Worm (Caenorhabditis elegans) whole organism, L4 larva: ENCODE measurements around the gene Y43F8B.19.

Experiments used
- F37D6.2 ChIP-seq: sonication (generic microtip); optimal IDR thresholded peaks from 2 replicates; lab custom pipeline; 2016; ENCODE audit warnings: mild to moderate bottlenecking, missing genetic modification characterization, missing compliant biosample characterization
- R02D3.7 ChIP-seq: fragments of 150-350 bp; sonication (generic microtip); optimal IDR thresholded peaks from 3 replicates; lab custom pipeline; 2014; ENCODE audit warnings: missing biosample characterization, missing genetic modification characterization
- T26A8.4 ChIP-seq: fragments of 200-800 bp; sonication (Bioruptor generic); IDR thresholded peaks from 2 replicates; pipeline ENCODE4 v1.3.6; 2022; ENCODE audit warnings: missing genetic modification characterization, missing compliant biosample characterization
- Y105C5A.15 ChIP-seq: fragments of 200-800 bp; sonication (Bioruptor generic); IDR thresholded peaks from 2 replicates; pipeline ENCODE4 v1.3.6; 2022; ENCODE audit warnings: missing genetic modification characterization, missing compliant biosample characterization
- ZK337.2 ChIP-seq: fragments of 200-800 bp; sonication (Bioruptor generic); IDR thresholded peaks from 2 replicates; pipeline ENCODE4 v1.3.6; 2022; ENCODE audit warnings: missing genetic modification reagents, missing genetic modification characterization, missing compliant biosample characterization
- aha-1 ChIP-seq: fragments of 150-350 bp; peaks from one replicate; lab custom pipeline; 2014; ENCODE audit warnings: missing biosample characterization, missing genetic modification characterization
- aly-2 ChIP-seq: sonication (generic microtip); optimal IDR thresholded peaks from 2 replicates; lab custom pipeline; 2018; ENCODE audit warnings: missing biosample characterization, missing genetic modification characterization
- arid-1 ChIP-seq: fragments of 200-800 bp; sonication (Bioruptor generic); conservative IDR thresholded peaks from 2 replicates; pipeline ENCODE4 v1.3.6; 2022; ENCODE audit warnings: missing genetic modification reagents, missing genetic modification characterization, missing compliant biosample characterization
- attf-4 ChIP-seq: sonication (generic microtip); optimal IDR thresholded peaks from 3 replicates; lab custom pipeline; 2017; ENCODE audit warnings: missing biosample characterization, missing genetic modification characterization
- ceh-28 ChIP-seq: fragments of 150-350 bp; optimal IDR thresholded peaks from 2 replicates; lab custom pipeline; 2014; ENCODE audit warnings: missing biosample characterization, missing genetic modification reagents, missing genetic modification characterization
- ces-1 ChIP-seq: fragments of 150-350 bp; sonication (generic microtip); optimal IDR thresholded peaks from 4 replicates; lab custom pipeline; 2014; ENCODE audit warnings: missing biosample characterization, missing genetic modification reagents, missing genetic modification characterization
- cey-2 ChIP-seq: sonication (generic microtip); optimal IDR thresholded peaks from 3 replicates; lab custom pipeline; 2017; ENCODE audit warnings: missing genetic modification characterization, mild to moderate bottlenecking, missing compliant biosample characterization, antibody characterized with exemption, borderline replicate concordance; ENCODE audit not compliant: insufficient read depth
- daf-16 ChIP-seq, 3 experiments: sonication (generic microtip); optimal IDR thresholded peaks; 2 replicates each; lab custom pipeline; 2016 to 2017; ENCODE audit warnings: missing genetic modification characterization in 3 of 3, missing genetic modification reagents in 3 of 3, mild to moderate bottlenecking in 2 of 3, missing compliant biosample characterization in 2 of 3, missing biosample characterization in 1 of 3, moderate library complexity in 1 of 3
- daf-19 ChIP-seq: fragments of 200-800 bp; sonication (Bioruptor generic); conservative IDR thresholded peaks from 2 replicates; pipeline ENCODE4 v1.3.6; 2022; ENCODE audit warnings: missing genetic modification characterization, missing compliant biosample characterization
- dmd-8 ChIP-seq: fragments of 200-800 bp; sonication (Bioruptor generic); IDR thresholded peaks from 2 replicates; pipeline ENCODE4 v1.3.6; 2022; ENCODE audit warnings: missing genetic modification characterization, missing compliant biosample characterization
- dpl-1 ChIP-seq: fragments of 150-350 bp; optimal IDR thresholded peaks from 2 replicates; lab custom pipeline; 2014; ENCODE audit warnings: missing biosample characterization, missing genetic modification reagents, missing genetic modification characterization
- egl-27 ChIP-seq: sonication (generic microtip); optimal IDR thresholded peaks from 3 replicates; lab custom pipeline; 2017; ENCODE audit warnings: missing biosample characterization, missing genetic modification reagents, missing genetic modification characterization
- gei-8 ChIP-seq: fragments of 200-800 bp; sonication (Bioruptor generic); optimal IDR thresholded peaks from 2 replicates; lab custom pipeline; 2018; ENCODE audit warnings: mild to moderate bottlenecking, missing genetic modification characterization, missing compliant biosample characterization
- lin-1 ChIP-seq: fragments of 200-800 bp; sonication (Bioruptor generic); IDR thresholded peaks from 2 replicates; pipeline ENCODE4 v1.3.6; 2022; ENCODE audit warnings: missing genetic modification reagents, missing genetic modification characterization, missing compliant biosample characterization
- lin-13 ChIP-seq: fragments of 150-350 bp; optimal IDR thresholded peaks from 2 replicates; lab custom pipeline; 2014; ENCODE audit warnings: missing biosample characterization, missing genetic modification reagents, missing genetic modification characterization
- lin-38 ChIP-seq: fragments of 200-800 bp; sonication (Bioruptor generic); IDR thresholded peaks from 2 replicates; pipeline ENCODE4 v1.3.6; 2022; ENCODE audit warnings: missing genetic modification reagents, missing genetic modification characterization, missing compliant biosample characterization
- madf-9 ChIP-seq: fragments of 200-800 bp; sonication (Bioruptor generic); conservative IDR thresholded peaks from 2 replicates; pipeline ENCODE4 v1.3.6; 2022; ENCODE audit warnings: missing genetic modification reagents, missing genetic modification characterization, missing compliant biosample characterization
- mdl-1 ChIP-seq, 2 experiments: fragments of 150-350 bp in 1 of 2; sonication (generic microtip) in 1 of 2; optimal IDR thresholded peaks; 2 replicates each; lab custom pipeline; 2014 to 2017; ENCODE audit warnings: missing biosample characterization in 2 of 2, missing genetic modification characterization in 2 of 2
- mep-1 ChIP-seq: fragments of 150-350 bp; sonication (generic microtip); optimal IDR thresholded peaks from 3 replicates; lab custom pipeline; 2014; ENCODE audit warnings: missing biosample characterization, missing genetic modification characterization
- mxl-2 ChIP-seq: fragments of 200-800 bp; sonication (Bioruptor generic); conservative IDR thresholded peaks from 2 replicates; pipeline ENCODE4 v1.3.6; 2022; ENCODE audit warnings: missing genetic modification reagents, missing genetic modification characterization, missing compliant biosample characterization
- mxl-3 ChIP-seq: fragments of 200-800 bp; sonication (Bioruptor generic); optimal IDR thresholded peaks from 2 replicates; lab custom pipeline; 2018; ENCODE audit warnings: mild to moderate bottlenecking, missing genetic modification characterization, missing compliant biosample characterization
- nhr-102 ChIP-seq: sonication (generic microtip); optimal IDR thresholded peaks from 2 replicates; lab custom pipeline; 2016; ENCODE audit warnings: mild to moderate bottlenecking, missing genetic modification characterization, moderate library complexity, missing compliant biosample characterization
- nhr-11 ChIP-seq: fragments of 150-350 bp; optimal IDR thresholded peaks from 2 replicates; lab custom pipeline; 2014; ENCODE audit warnings: missing biosample characterization, missing genetic modification characterization
- nhr-237 ChIP-seq: sonication (generic microtip); optimal IDR thresholded peaks from 2 replicates; lab custom pipeline; 2017; ENCODE audit warnings: missing biosample characterization, missing genetic modification characterization
- nhr-28 ChIP-seq: fragments of 150-350 bp; optimal IDR thresholded peaks from 2 replicates; lab custom pipeline; 2014; ENCODE audit warnings: missing biosample characterization, missing genetic modification characterization
- nhr-41 ChIP-seq: fragments of 200-800 bp; sonication (Bioruptor generic); IDR thresholded peaks from 2 replicates; pipeline ENCODE4 v1.3.6; 2022; ENCODE audit warnings: missing genetic modification reagents, missing genetic modification characterization, missing compliant biosample characterization
- pqm-1 ChIP-seq: sonication (generic microtip); optimal IDR thresholded peaks from 2 replicates; lab custom pipeline; 2017; ENCODE audit warnings: missing biosample characterization, missing genetic modification characterization
- set-16 ChIP-seq: fragments of 200-800 bp; sonication (Bioruptor generic); IDR thresholded peaks from 2 replicates; pipeline ENCODE4 v1.3.6; 2022; ENCODE audit warnings: missing genetic modification reagents, missing genetic modification characterization, missing compliant biosample characterization
- snpc-1.2 ChIP-seq: fragments of 200-800 bp; sonication (Bioruptor generic); IDR thresholded peaks from 2 replicates; pipeline ENCODE4 v1.3.6; 2022; ENCODE audit warnings: missing genetic modification reagents, missing genetic modification characterization, missing compliant biosample characterization
- spr-1 ChIP-seq: sonication (generic microtip); optimal IDR thresholded peaks from 2 replicates; lab custom pipeline; 2016; ENCODE audit warnings: mild to moderate bottlenecking, missing genetic modification characterization, missing compliant biosample characterization
- tra-1 ChIP-seq: fragments of 200-800 bp; sonication (Bioruptor generic); IDR thresholded peaks from 2 replicates; pipeline ENCODE4 v1.3.6; 2022; ENCODE audit warnings: missing genetic modification reagents, missing genetic modification characterization, missing compliant biosample characterization
- unc-39 ChIP-seq: sonication (generic microtip); optimal IDR thresholded peaks from 2 replicates; lab custom pipeline; 2017; ENCODE audit warnings: missing biosample characterization, missing genetic modification characterization
- zfp-3 ChIP-seq: fragments of 200-800 bp; sonication (Bioruptor generic); conservative IDR thresholded peaks from 2 replicates; pipeline ENCODE4 v1.3.6; 2022; ENCODE audit warnings: missing genetic modification reagents, missing genetic modification characterization, missing compliant biosample characterization
- ztf-11 ChIP-seq: fragments of 150-350 bp; optimal IDR thresholded peaks from 2 replicates; lab custom pipeline; 2014; ENCODE audit warnings: missing biosample characterization, missing genetic modification characterization

Gene Y43F8B.19

DNA sequence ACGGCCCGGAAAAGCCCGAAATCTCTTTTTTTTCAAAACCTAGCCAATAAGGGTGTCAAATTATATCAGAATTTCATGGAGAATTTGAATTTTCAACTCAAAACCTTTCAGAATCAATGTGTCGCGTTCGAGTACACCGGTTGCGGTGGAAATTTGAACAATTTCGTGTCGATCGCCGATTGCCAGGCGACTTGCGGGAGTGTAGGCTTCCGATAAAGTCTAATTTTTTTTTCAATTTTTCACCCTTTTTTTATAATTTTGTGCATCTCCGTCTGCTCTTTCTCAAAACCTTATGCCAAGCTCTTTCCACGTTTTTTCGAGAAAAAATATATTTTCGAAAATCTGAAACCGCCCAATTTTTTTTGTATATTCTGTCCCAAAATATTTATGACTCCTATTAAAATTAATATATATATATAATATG is 7.4 kb upstream of the Y43F8B.19 start (continued):
- TF ChIP-seq spr-1 (tag; lab: Kevin White, UChicago), result peak; percentile 40
- TF ChIP-seq cey-2, result no peak
- peak; percentile 4 for TF ChIP-seq nhr-28 (tag; lab: Kevin White, UChicago)
- peak; percentile 54 for TF ChIP-seq madf-9 (GFP tag; lab: Robert Waterston, UW)
- peak; percentile 82 for TF ChIP-seq aha-1 (tag; lab: Kevin White, UChicago)
- TF ChIP-seq Y105C5A.15 (GFP tag; lab: Robert Waterston, UW), result peak; percentile 80; the same call in 1 of the 2 replicates
- TF ChIP-seq tra-1 (GFP tag; lab: Robert Waterston, UW), result peak; percentile 37; the same call in 1 of the 2 replicates
- peak; percentile 77; the same call in 1 of the 2 replicates for TF ChIP-seq snpc-1.2
- peak; percentile 45 for TF ChIP-seq nhr-102
- peak; percentile 64; the same call in 1 of the 2 replicates for TF ChIP-seq lin-1
- peak; percentile 71; the same call in 1 of the 2 replicates for TF ChIP-seq mxl-2
- TF ChIP-seq ZK337.2 (GFP tag; lab: Robert Waterston, UW), result peak; percentile 62; the same call in 1 of the 2 replicates
- no peak for TF ChIP-seq lin-13
- TF ChIP-seq mdl-1 (tag; optimal IDR thresholded peaks at IDR 0.05; lab: Kevin White, UChicago), result no peak
- TF ChIP-seq lin-38, result peak; percentile 63
- TF ChIP-seq F37D6.2, result no peak
- TF ChIP-seq aly-2 (tag; lab: Kevin White, UChicago), result no peak
- TF ChIP-seq arid-1 (GFP tag; lab: Robert Waterston, UW), result peak; percentile 79; the same call in 1 of the 2 replicates
- no peak for TF ChIP-seq nhr-11
- no peak for TF ChIP-seq daf-16 (GFP tag; optimal IDR thresholded peaks at IDR 0.05; lab: Kevin White, UChicago)
- TF ChIP-seq daf-16 (tag; optimal IDR thresholded peaks at IDR 0.05; lab: Kevin White, UChicago), result no peak
- peak; percentile 52; the same call in 1 of the 2 replicates for TF ChIP-seq nhr-41 (GFP tag; lab: Robert Waterston, UW)

DNA sequence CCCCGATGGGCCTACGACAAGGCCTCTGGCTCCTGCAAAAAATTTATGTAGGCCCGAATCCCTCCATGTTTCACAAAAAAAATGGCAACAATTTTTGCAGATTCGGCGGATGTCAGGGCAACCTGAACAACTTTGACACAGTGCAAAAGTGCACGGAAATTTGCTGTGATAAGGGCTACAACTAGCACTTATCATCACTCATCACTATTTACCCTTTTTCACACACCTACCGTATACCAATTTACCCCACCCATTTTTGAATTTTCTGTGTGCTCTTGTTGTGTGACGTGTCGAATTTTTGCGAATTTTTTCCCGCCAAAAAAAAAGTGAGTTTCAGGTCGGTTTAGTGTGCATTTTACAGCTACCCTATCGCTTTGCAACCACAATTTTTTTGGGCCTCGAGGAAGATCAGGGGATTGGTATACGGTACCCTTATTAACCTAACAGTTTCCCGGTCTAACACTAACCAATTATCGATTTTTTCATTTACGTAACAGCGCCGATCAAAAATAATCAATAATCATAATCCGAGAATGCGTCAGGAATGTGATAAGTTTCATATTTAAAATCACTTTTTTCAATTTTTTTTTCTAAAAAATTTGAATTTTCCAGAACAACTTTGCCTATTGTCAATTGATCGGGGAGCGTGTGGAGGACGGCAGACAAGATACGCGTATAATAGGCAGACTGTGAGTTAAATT is 6.5 kb upstream of the Y43F8B.19 start:
- TF ChIP-seq mxl-3 (GFP tag; lab: Kevin White, UChicago) (peak; percentile 27), ces-1 (no peak), ceh-28 (tag; lab: Kevin White, UChicago) (peak; percentile 83), dmd-8 (GFP tag; lab: Robert Waterston, UW) (no peak), R02D3.7 (tag; lab: Kevin White, UChicago) (no peak), nhr-28 (tag; lab: Kevin White, UChicago) (peak; percentile 61), pqm-1 (tag; lab: Kevin White, UChicago) (peak; percentile 71), madf-9 (GFP tag; lab: Robert Waterston, UW) (no peak), nhr-102 (no peak), mep-1 (tag; lab: Kevin White, UChicago) (no peak)

DNA sequence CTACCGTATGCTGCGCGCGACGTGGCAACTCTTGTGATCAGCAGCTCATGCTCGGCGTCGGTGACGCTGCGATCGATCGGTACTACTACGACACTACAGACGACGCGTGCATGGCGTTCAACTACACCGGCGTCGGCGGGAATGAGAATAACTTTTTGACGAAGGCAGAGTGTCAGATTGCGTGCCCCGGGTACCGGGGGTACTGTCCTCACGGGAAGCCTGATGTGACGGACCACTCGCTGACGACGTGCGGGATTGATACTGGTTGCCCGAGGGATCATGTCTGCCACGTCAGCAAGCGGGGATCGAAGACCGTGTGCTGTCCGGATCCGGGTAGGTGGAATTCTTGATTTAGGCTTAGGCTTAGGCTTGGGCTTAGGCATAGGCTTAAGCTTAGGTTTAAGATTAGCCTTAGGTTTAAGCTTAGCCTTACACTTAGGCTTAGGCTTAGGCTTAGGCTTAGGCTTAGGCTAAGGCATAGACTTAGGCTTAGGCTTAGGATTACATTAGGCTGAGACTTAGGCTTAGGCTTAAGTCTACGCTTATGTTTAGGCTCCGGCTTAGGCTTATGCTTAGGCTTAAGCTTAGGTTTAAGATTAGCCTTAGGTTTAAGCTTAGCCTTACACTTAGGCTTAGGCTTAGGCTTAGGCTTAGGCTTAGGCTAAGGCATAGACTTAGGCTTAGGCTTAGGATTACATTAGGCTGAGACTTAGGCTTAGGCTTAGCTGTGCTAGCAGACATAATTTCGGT is 5.7 kb upstream of the Y43F8B.19 start:
- TF ChIP-seq set-16 (GFP tag; lab: Robert Waterston, UW), result peak; percentile 64

DNA sequence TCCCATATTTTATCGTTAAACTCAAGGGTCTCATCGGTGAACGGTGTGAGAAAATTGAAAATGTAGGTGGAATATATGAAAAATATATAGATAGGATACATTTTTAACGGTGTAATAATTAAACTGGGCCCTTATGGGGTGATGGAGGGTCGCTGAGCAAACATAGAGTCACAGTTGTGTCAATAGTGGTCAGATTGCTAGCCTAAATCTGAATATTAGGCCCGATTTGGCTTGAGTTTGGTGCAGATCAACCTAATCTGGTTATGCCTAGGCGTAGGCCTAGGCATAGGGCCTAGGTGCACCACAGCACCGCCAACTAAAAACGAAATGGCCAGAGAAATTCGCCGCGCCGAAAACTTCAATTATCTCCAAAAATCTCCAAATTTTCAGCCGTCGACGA is 1.4 kb upstream of the Y43F8B.19 start, which contains the start of gene phy-4:
phy-4 (minus strand) TSS at position 101 of the 400 bp plus-strand sequence.
- TF ChIP-seq ces-1, result no peak
- TF ChIP-seq zfp-3 (GFP tag; lab: Robert Waterston, UW), result no peak
- no peak for TF ChIP-seq nhr-237
- TF ChIP-seq attf-4, result no peak
- no peak for TF ChIP-seq unc-39
- TF ChIP-seq nhr-41 (GFP tag; lab: Robert Waterston, UW), result no peak
- no peak for TF ChIP-seq egl-27 (tag; lab: Kevin White, UChicago)
- no peak for TF ChIP-seq ceh-28 (tag; lab: Kevin White, UChicago)
- TF ChIP-seq cey-2, result no peak
- no peak for TF ChIP-seq ztf-11 (tag; lab: Kevin White, UChicago)
- TF ChIP-seq gei-8 (GFP tag; lab: Kevin White, UChicago), result no peak
- no peak for TF ChIP-seq aly-2 (tag; lab: Kevin White, UChicago)
- no peak for TF ChIP-seq daf-19 (GFP tag; lab: Robert Waterston, UW)
- no peak for TF ChIP-seq F37D6.2
- TF ChIP-seq dpl-1 (GFP tag; lab: Kevin White, UChicago), result no peak
- no peak for TF ChIP-seq T26A8.4 (GFP tag; lab: Robert Waterston, UW)
